Worm (Caenorhabditis elegans): Measurements from ENCODE around the gene F40G9.17.

DNA sequence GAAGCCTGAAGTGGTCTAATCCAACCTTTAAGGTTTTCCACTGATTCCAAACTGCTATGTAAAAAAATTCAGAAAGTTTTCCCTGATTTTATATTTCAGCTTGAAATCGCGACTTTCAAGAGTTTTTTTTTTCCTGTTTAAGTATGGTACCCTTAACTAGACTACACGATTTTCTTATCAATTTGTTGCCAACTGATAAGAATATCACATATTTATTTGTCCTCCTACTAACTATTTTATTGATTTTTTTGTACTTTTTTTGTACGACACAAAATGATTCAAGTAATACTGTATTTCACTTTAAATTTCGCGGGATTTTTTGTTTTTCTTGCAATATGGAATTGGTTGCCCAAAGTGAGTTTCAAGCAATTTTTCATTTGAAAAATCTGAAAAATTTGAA, 11.2 kb upstream of the F40G9.17 start:
- TF ChIP-seq flt-1 (GFP tag; IDR thresholded peaks at IDR 0.05): no peak
- no peak for TF ChIP-seq ztf-29 (GFP tag; IDR thresholded peaks at IDR 0.05)
- no peak for TF ChIP-seq ref-1 (GFP tag; conservative IDR thresholded peaks at IDR 0.05)
- TF ChIP-seq ztf-23 (GFP tag; IDR thresholded peaks at IDR 0.05): no peak
- no peak for TF ChIP-seq med-1 (GFP tag; optimal IDR thresholded peaks at IDR 0.05; ENCODE audit: insufficient read depth)
- TF ChIP-seq klf-2 (GFP tag; conservative IDR thresholded peaks at IDR 0.05): no peak
- TF ChIP-seq T22C8.4 (GFP tag; IDR thresholded peaks at IDR 0.05): no peak
- no peak for TF ChIP-seq cog-1 (tag; optimal IDR thresholded peaks at IDR 0.05)
- TF ChIP-seq tab-1 (GFP tag; IDR thresholded peaks at IDR 0.05): no peak

Measured in whole organism, midembryonic.